Worm (Caenorhabditis elegans) whole organism, L1 larva: Measurements from ENCODE around the gene C34F6.12.
A peak's percentile ranks its signal among the peaks of the same experiment; 100 is the strongest.

Experiments used
- C04F5.9 ChIP-seq: sonication (generic microtip); optimal IDR thresholded peaks from 2 replicates; lab custom pipeline; 2016; ENCODE audit warnings: missing genetic modification characterization, missing compliant biosample characterization
- C34B4.2 ChIP-seq: sonication (generic microtip); optimal IDR thresholded peaks from 2 replicates; lab custom pipeline; 2017; ENCODE audit warnings: mild to moderate bottlenecking, missing genetic modification characterization, missing compliant biosample characterization
- Y116A8C.19 ChIP-seq: sonication (generic microtip); optimal IDR thresholded peaks from 2 replicates; lab custom pipeline; 2016; ENCODE audit warnings: missing compliant biosample characterization, missing genetic modification characterization, borderline replicate concordance
- aha-1 ChIP-seq: fragments of 150-350 bp; optimal IDR thresholded peaks from 2 replicates; lab custom pipeline; 2014; ENCODE audit warnings: missing biosample characterization, missing genetic modification characterization
- alr-1 ChIP-seq: fragments of 200-800 bp; sonication (Bioruptor generic); optimal IDR thresholded peaks from 2 replicates; lab custom pipeline; 2018; ENCODE audit warnings: borderline replicate concordance, mild to moderate bottlenecking, missing genetic modification characterization, missing compliant biosample characterization
- ceh-63 ChIP-seq: fragments of 200-800 bp; sonication (Bioruptor generic); optimal IDR thresholded peaks from 2 replicates; lab custom pipeline; 2018; ENCODE audit warnings: mild to moderate bottlenecking, missing genetic modification characterization, missing compliant biosample characterization
- ceh-82 ChIP-seq, 3 experiments: fragments of 150-350 bp in 1 of 3; sonication (generic microtip) in 2 of 3; optimal IDR thresholded peaks; 2 replicates each; lab custom pipeline; 2014 to 2017; ENCODE audit warnings: missing biosample characterization in 3 of 3, missing genetic modification characterization in 3 of 3
- ceh-88 ChIP-seq: fragments of 200-800 bp; sonication (Bioruptor generic); IDR thresholded peaks from 2 replicates; pipeline ENCODE4 v1.3.6; 2022; ENCODE audit warnings: missing genetic modification characterization, missing compliant biosample characterization
- ceh-90 ChIP-seq: sonication (generic microtip); optimal IDR thresholded peaks from 2 replicates; lab custom pipeline; 2016; ENCODE audit warnings: missing genetic modification characterization, missing compliant biosample characterization
- ces-1 ChIP-seq: fragments of 150-350 bp; optimal IDR thresholded peaks from 2 replicates; lab custom pipeline; 2014; ENCODE audit warnings: missing biosample characterization, missing genetic modification reagents, missing genetic modification characterization
- dsc-1 ChIP-seq: sonication (generic microtip); optimal IDR thresholded peaks from 2 replicates; lab custom pipeline; 2016; ENCODE audit warnings: mild to moderate bottlenecking, missing genetic modification characterization, missing compliant biosample characterization
- efl-1 ChIP-seq, 4 experiments: fragments of 150-350 bp; optimal IDR thresholded peaks in 3 of 4; peaks in 1 of 4; 1 replicate in 1 of 4; 2 replicates in 3 of 4; lab custom pipeline; 2014; ENCODE audit warnings: missing biosample characterization in 2 of 4, missing genetic modification characterization in 2 of 4, missing genetic modification reagents in 2 of 4
- elt-2 ChIP-seq: sonication (generic microtip); optimal IDR thresholded peaks from 2 replicates; lab custom pipeline; 2016; ENCODE audit warnings: missing genetic modification characterization, mild to moderate bottlenecking, inconsistent platforms, missing compliant biosample characterization, missing genetic modification reagents
- elt-3 ChIP-seq, 6 experiments: fragments of 150-350 bp in 1 of 6; sonication (generic microtip); optimal IDR thresholded peaks; 2 replicates each; lab custom pipeline; 2017 to 2018; ENCODE audit warnings: missing biosample characterization in 6 of 6, missing genetic modification characterization in 6 of 6, inconsistent platforms in 1 of 6
- ets-5 ChIP-seq: fragments of 200-800 bp; sonication (Bioruptor generic); IDR thresholded peaks from 2 replicates; pipeline ENCODE4 v1.3.6; 2022; ENCODE audit warnings: missing genetic modification characterization, missing compliant biosample characterization
- fkh-10 ChIP-seq: sonication (generic microtip); optimal IDR thresholded peaks from 2 replicates; lab custom pipeline; 2017; ENCODE audit warnings: missing biosample characterization, missing genetic modification reagents, missing genetic modification characterization
- fkh-4 ChIP-seq: sonication (generic microtip); optimal IDR thresholded peaks from 2 replicates; lab custom pipeline; 2016; ENCODE audit warnings: missing compliant biosample characterization, missing genetic modification characterization, borderline replicate concordance
- fkh-8 ChIP-seq: sonication (generic microtip); optimal IDR thresholded peaks from 2 replicates; lab custom pipeline; 2016; ENCODE audit warnings: mild to moderate bottlenecking, missing genetic modification characterization, missing compliant biosample characterization
- fos-1 ChIP-seq: fragments of 150-350 bp; optimal IDR thresholded peaks from 2 replicates; lab custom pipeline; 2014; ENCODE audit warnings: missing biosample characterization, missing genetic modification characterization
- hlh-17 ChIP-seq: fragments of 200-800 bp; sonication (Bioruptor generic); optimal IDR thresholded peaks from 2 replicates; lab custom pipeline; 2018; ENCODE audit warnings: missing genetic modification characterization, mild to moderate bottlenecking, missing compliant biosample characterization, moderate library complexity, borderline replicate concordance
- hlh-4 ChIP-seq: sonication (generic microtip); optimal IDR thresholded peaks from 2 replicates; lab custom pipeline; 2016; ENCODE audit warnings: mild to moderate bottlenecking, missing genetic modification characterization, missing compliant biosample characterization
- irx-1 ChIP-seq: sonication (generic microtip); optimal IDR thresholded peaks from 2 replicates; lab custom pipeline; 2016; ENCODE audit warnings: missing genetic modification characterization, missing compliant biosample characterization
- isw-1 ChIP-seq: fragments of 200-800 bp; sonication (Bioruptor generic); IDR thresholded peaks from 2 replicates; pipeline ENCODE4 v1.3.6; 2022; ENCODE audit warnings: missing genetic modification characterization, missing compliant biosample characterization
- lin-13 ChIP-seq: fragments of 150-350 bp; optimal IDR thresholded peaks from 2 replicates; lab custom pipeline; 2014; ENCODE audit warnings: missing biosample characterization, missing genetic modification reagents, missing genetic modification characterization
- lin-15B ChIP-seq: fragments of 150-350 bp; sonication (generic microtip); optimal IDR thresholded peaks from 3 replicates; lab custom pipeline; 2014; ENCODE audit warnings: missing biosample characterization, missing genetic modification characterization
- lsy-2 ChIP-seq, 2 experiments: fragments of 150-350 bp; optimal IDR thresholded peaks; 2 replicates each; lab custom pipeline; 2014; ENCODE audit warnings: missing biosample characterization in 2 of 2, missing genetic modification characterization in 2 of 2
- mab-9 ChIP-seq: fragments of 200-800 bp; sonication (Bioruptor generic); IDR thresholded peaks from 2 replicates; pipeline ENCODE4 v1.3.6; 2022; ENCODE audit warnings: missing genetic modification reagents, missing genetic modification characterization, missing compliant biosample characterization
- mef-2 ChIP-seq: fragments of 150-350 bp; optimal IDR thresholded peaks from 2 replicates; lab custom pipeline; 2014; ENCODE audit warnings: missing biosample characterization, missing genetic modification characterization
- nhr-19 ChIP-seq: fragments of 200-800 bp; sonication (Bioruptor generic); conservative IDR thresholded peaks from 2 replicates; pipeline ENCODE4 v1.3.6; 2022; ENCODE audit warnings: missing genetic modification characterization, missing compliant biosample characterization
- nhr-20 ChIP-seq: sonication (generic microtip); optimal IDR thresholded peaks from 2 replicates; lab custom pipeline; 2016; ENCODE audit warnings: mild to moderate bottlenecking, missing genetic modification characterization, missing compliant biosample characterization
- nhr-237 ChIP-seq: fragments of 150-350 bp; optimal IDR thresholded peaks from 2 replicates; lab custom pipeline; 2014; ENCODE audit warnings: missing biosample characterization, missing genetic modification characterization
- nhr-28 ChIP-seq: fragments of 150-350 bp; optimal IDR thresholded peaks from 2 replicates; lab custom pipeline; 2014; ENCODE audit warnings: missing biosample characterization, missing genetic modification characterization
- nhr-47 ChIP-seq: sonication (generic microtip); optimal IDR thresholded peaks from 2 replicates; lab custom pipeline; 2016; ENCODE audit warnings: mild to moderate bottlenecking, missing genetic modification characterization, moderate library complexity, missing compliant biosample characterization
- nhr-71 ChIP-seq: sonication (generic microtip); optimal IDR thresholded peaks from 2 replicates; lab custom pipeline; 2016; ENCODE audit warnings: mild to moderate bottlenecking, missing genetic modification characterization, moderate library complexity, missing compliant biosample characterization
- nhr-76 ChIP-seq: sonication (generic microtip); optimal IDR thresholded peaks from 2 replicates; lab custom pipeline; 2017; ENCODE audit warnings: missing biosample characterization, missing genetic modification characterization
- nhr-77 ChIP-seq: fragments of 150-350 bp; optimal IDR thresholded peaks from 2 replicates; lab custom pipeline; 2014; ENCODE audit warnings: missing biosample characterization, missing genetic modification characterization
- nhr-85 ChIP-seq: sonication (generic microtip); peaks from one replicate; lab custom pipeline; 2016; ENCODE audit warnings: missing genetic modification characterization, inconsistent platforms, missing compliant biosample characterization
- nhr-90 ChIP-seq: sonication (generic microtip); optimal IDR thresholded peaks from 2 replicates; lab custom pipeline; 2016; ENCODE audit warnings: mild to moderate bottlenecking, missing genetic modification characterization, missing compliant biosample characterization; ENCODE audit not compliant: poor library complexity
- pqm-1 ChIP-seq: sonication (generic microtip); optimal IDR thresholded peaks from 3 replicates; lab custom pipeline; 2017; ENCODE audit warnings: missing biosample characterization, missing genetic modification characterization
- snpc-4 ChIP-seq: fragments of 150-350 bp; optimal IDR thresholded peaks from 2 replicates; lab custom pipeline; 2014; ENCODE audit warnings: missing biosample characterization, missing genetic modification characterization
- snu-23 ChIP-seq: sonication (generic microtip); optimal IDR thresholded peaks from 2 replicates; lab custom pipeline; 2016; ENCODE audit warnings: missing genetic modification characterization, missing compliant biosample characterization
- swsn-7 ChIP-seq: sonication (generic microtip); optimal IDR thresholded peaks from 2 replicates; lab custom pipeline; 2016; ENCODE audit warnings: missing genetic modification characterization, missing compliant biosample characterization
- tbx-2 ChIP-seq: sonication (generic microtip); optimal IDR thresholded peaks from 2 replicates; lab custom pipeline; 2016; ENCODE audit warnings: missing genetic modification characterization, missing compliant biosample characterization
- tlp-1 ChIP-seq: fragments of 150-350 bp; optimal IDR thresholded peaks from 2 replicates; lab custom pipeline; 2014; ENCODE audit warnings: missing biosample characterization, missing genetic modification characterization
- unc-130 ChIP-seq: fragments of 150-350 bp; optimal IDR thresholded peaks from 2 replicates; lab custom pipeline; 2017; ENCODE audit warnings: missing biosample characterization, missing genetic modification characterization, inconsistent platforms
- unc-30 ChIP-seq: sonication (generic microtip); optimal IDR thresholded peaks from 2 replicates; lab custom pipeline; 2017; ENCODE audit warnings: missing biosample characterization, missing genetic modification characterization
- xbp-1 ChIP-seq: sonication (generic microtip); optimal IDR thresholded peaks from 2 replicates; lab custom pipeline; 2016; ENCODE audit warnings: missing genetic modification characterization, missing compliant biosample characterization
- zag-1 ChIP-seq: fragments of 150-350 bp; optimal IDR thresholded peaks from 2 replicates; lab custom pipeline; 2014; ENCODE audit warnings: missing biosample characterization, missing genetic modification characterization

Gene C34F6.12

ce11 chrX:11262319-11263074 is 36.0 kb upstream of the C34F6.12 start, which contains the start of gene C03A3.2 (continued):
- TF ChIP-seq lin-15B (tag; lab: Kevin White, UChicago) (peak; percentile 54), nhr-85 (tag; lab: Kevin White, UChicago) (peak; percentile 71), ceh-88 (GFP tag; lab: Robert Waterston, UW) (no peak), dsc-1 (tag; lab: Kevin White, UChicago) (peak; percentile 42), nhr-19 (peak; percentile 33), zag-1 (tag; lab: Kevin White, UChicago) (no peak), elt-3 (tag; optimal IDR thresholded peaks at IDR 0.05; lab: Kevin White, UChicago) (peak in 1 of 6 experiments; percentile 55), aha-1 (tag; lab: Kevin White, UChicago) (no peak), ces-1 (GFP tag; lab: Kevin White, UChicago) (no peak), mab-9 (GFP tag; lab: Robert Waterston, UW) (0 out of 2 replicates have a peak, but pooled peaks have one; percentile 36), isw-1 (GFP tag; lab: Robert Waterston, UW) (peak; percentile 22; the same call in 1 of the 2 replicates), unc-130 (tag; lab: Kevin White, UChicago) (no peak), hlh-4 (tag; lab: Kevin White, UChicago) (no peak), nhr-20 (tag; lab: Kevin White, UChicago) (peak; percentile 64), swsn-7 (tag; lab: Kevin White, UChicago) (peak; percentile 67), ceh-82 (tag; optimal IDR thresholded peaks at IDR 0.05; lab: Kevin White, UChicago) (peak; percentile 10 to 87 (median 64)), lin-13 (GFP tag; lab: Kevin White, UChicago) (peak; percentile 43), tbx-2 (peak; percentile 67), fkh-8 (peak; percentile 78), ceh-63 (no peak), tlp-1 (tag; lab: Kevin White, UChicago) (no peak), C04F5.9 (tag; lab: Kevin White, UChicago) (no peak), pqm-1 (no peak), snpc-4 (tag; lab: Kevin White, UChicago) (peak; percentile 39), fos-1 (peak; percentile 67), Y116A8C.19 (tag; lab: Kevin White, UChicago) (no peak), nhr-28 (no peak), C34B4.2 (tag; lab: Kevin White, UChicago) (no peak)

ce11 chrX:11257071-11257470 is 30.6 kb upstream of the C34F6.12 start, which contains the start of gene C03A3.1:
C03A3.1 (plus strand) TSS chrX:11257361.
- TF ChIP-seq nhr-47 (tag; lab: Kevin White, UChicago): peak; percentile 4
- no peak for TF ChIP-seq fkh-8
- peak; percentile 22 for TF ChIP-seq dsc-1 (tag; lab: Kevin White, UChicago)
- no peak for TF ChIP-seq C04F5.9 (tag; lab: Kevin White, UChicago)
- TF ChIP-seq pqm-1: no peak
- no peak for TF ChIP-seq unc-30
- TF ChIP-seq lsy-2 (tag; optimal IDR thresholded peaks at IDR 0.05; lab: Kevin White, UChicago): peak in 1 of 2 experiments; percentile 5
- peak; percentile 19 for TF ChIP-seq tbx-2
- no peak for TF ChIP-seq hlh-17
- no peak for TF ChIP-seq mef-2
- TF ChIP-seq ceh-82 (tag; optimal IDR thresholded peaks at IDR 0.05; lab: Kevin White, UChicago): peak in 1 of 3 experiments; percentile 28
- no peak for TF ChIP-seq fkh-4 (tag; lab: Kevin White, UChicago)
- no peak for TF ChIP-seq ces-1 (GFP tag; lab: Kevin White, UChicago)
- TF ChIP-seq fos-1: no peak
- no peak for TF ChIP-seq alr-1
- TF ChIP-seq irx-1 (tag; lab: Kevin White, UChicago): no peak
- no peak for TF ChIP-seq snu-23 (GFP tag; lab: Kevin White, UChicago)
- TF ChIP-seq fkh-10 (GFP tag; lab: Kevin White, UChicago): no peak
- TF ChIP-seq elt-2 (tag; lab: Kevin White, UChicago): no peak
- TF ChIP-seq ceh-90: no peak
- TF ChIP-seq Y116A8C.19 (tag; lab: Kevin White, UChicago): no peak
- TF ChIP-seq nhr-237 (tag; lab: Kevin White, UChicago): no peak
- TF ChIP-seq xbp-1 (tag; lab: Kevin White, UChicago): no peak
- peak; percentile 8 for TF ChIP-seq nhr-71 (tag; lab: Kevin White, UChicago)
- TF ChIP-seq nhr-90 (tag; lab: Kevin White, UChicago): no peak
- TF ChIP-seq efl-1 (optimal IDR thresholded peaks at IDR 0.05; lab: Kevin White, UChicago): no peak
- no peak for TF ChIP-seq efl-1 (GFP tag; optimal IDR thresholded peaks at IDR 0.05 in 1 of 2; lab: Kevin White, UChicago)
- TF ChIP-seq nhr-76 (tag; lab: Kevin White, UChicago): no peak
- no peak for TF ChIP-seq hlh-4 (tag; lab: Kevin White, UChicago)
- TF ChIP-seq tlp-1 (tag; lab: Kevin White, UChicago): no peak
- no peak for TF ChIP-seq nhr-20 (tag; lab: Kevin White, UChicago)
- no peak for TF ChIP-seq ets-5 (GFP tag; lab: Robert Waterston, UW)
- TF ChIP-seq nhr-77 (tag; lab: Kevin White, UChicago): no peak
